Worm (Caenorhabditis elegans) whole organism, young adult: ENCODE results near the gene Y82E9BR.17.
A peak's percentile ranks its signal among the peaks of the same experiment; 100 is the strongest.

Experiments
- B0019.2 ChIP-seq: fragments of 200-800 bp; sonication (Bioruptor generic); conservative IDR thresholded peaks from 2 replicates; pipeline ENCODE4 v1.3.6; 2022; ENCODE audit warnings: missing genetic modification reagents, missing genetic modification characterization, missing compliant biosample characterization
- B0261.1 ChIP-seq: sonication (generic microtip); optimal IDR thresholded peaks from 2 replicates; lab custom pipeline; 2016; ENCODE audit warnings: mild to moderate bottlenecking, missing genetic modification characterization, moderate library complexity, missing compliant biosample characterization
- F10E7.11 ChIP-seq: sonication (generic microtip); optimal IDR thresholded peaks from 2 replicates; lab custom pipeline; 2017; ENCODE audit warnings: mild to moderate bottlenecking, missing genetic modification characterization, moderate library complexity, missing compliant biosample characterization
- F33H1.4 ChIP-seq: fragments of 200-800 bp; sonication (Bioruptor generic); IDR thresholded peaks from 2 replicates; pipeline ENCODE4 v1.3.6; 2022; ENCODE audit warnings: missing genetic modification reagents, missing genetic modification characterization, missing compliant biosample characterization
- F37B4.10 ChIP-seq: fragments of 200-800 bp; sonication (Bioruptor generic); IDR thresholded peaks from 2 replicates; pipeline ENCODE4 v1.3.6; 2022; ENCODE audit warnings: missing genetic modification characterization, missing compliant biosample characterization
- F52B5.7 ChIP-seq: sonication (generic microtip); optimal IDR thresholded peaks from 2 replicates; lab custom pipeline; 2016; ENCODE audit warnings: mild to moderate bottlenecking, missing genetic modification characterization, missing compliant biosample characterization
- F57C9.4 ChIP-seq: sonication (generic microtip); optimal IDR thresholded peaks from 2 replicates; lab custom pipeline; 2017; ENCODE audit warnings: mild to moderate bottlenecking, missing genetic modification characterization, missing compliant biosample characterization
- K11D2.4 ChIP-seq: fragments of 200-800 bp; sonication (Bioruptor generic); IDR thresholded peaks from 2 replicates; pipeline ENCODE4 v1.3.6; 2022; ENCODE audit warnings: missing genetic modification reagents, missing genetic modification characterization, missing compliant biosample characterization
- T07F8.4 ChIP-seq: sonication (generic microtip); optimal IDR thresholded peaks from 2 replicates; lab custom pipeline; 2016; ENCODE audit warnings: mild to moderate bottlenecking, missing genetic modification characterization, moderate library complexity, missing compliant biosample characterization
- aptf-2 ChIP-seq: fragments of 200-800 bp; sonication (Bioruptor generic); conservative IDR thresholded peaks from 2 replicates; pipeline ENCODE4 v1.3.6; 2022; ENCODE audit warnings: missing genetic modification reagents, missing genetic modification characterization, missing compliant biosample characterization
- aptf-3 ChIP-seq: fragments of 200-800 bp; sonication (Bioruptor generic); IDR thresholded peaks from 2 replicates; pipeline ENCODE4 v1.3.6; 2022; ENCODE audit warnings: missing genetic modification characterization, missing compliant biosample characterization
- atf-7 ChIP-seq: sonication (generic microtip); optimal IDR thresholded peaks from 2 replicates; lab custom pipeline; 2017; ENCODE audit warnings: mild to moderate bottlenecking, missing genetic modification characterization, missing compliant biosample characterization
- athp-1 ChIP-seq: sonication (generic microtip); optimal IDR thresholded peaks from 2 replicates; lab custom pipeline; 2017; ENCODE audit warnings: mild to moderate bottlenecking, missing genetic modification characterization, missing compliant biosample characterization
- attf-5 ChIP-seq: fragments of 200-800 bp; sonication (Bioruptor generic); optimal IDR thresholded peaks from 2 replicates; lab custom pipeline; 2018; ENCODE audit warnings: mild to moderate bottlenecking, missing genetic modification characterization, missing compliant biosample characterization
- bed-1 ChIP-seq: fragments of 200-800 bp; sonication (Bioruptor generic); IDR thresholded peaks from 2 replicates; pipeline ENCODE4 v1.3.6; 2022; ENCODE audit warnings: missing genetic modification reagents, missing genetic modification characterization, missing compliant biosample characterization
- bed-2 ChIP-seq: fragments of 200-800 bp; sonication (Bioruptor generic); IDR thresholded peaks from 2 replicates; pipeline ENCODE4 v1.3.6; 2022; ENCODE audit warnings: missing genetic modification reagents, missing genetic modification characterization, missing compliant biosample characterization
- ccch-3 ChIP-seq: fragments of 200-800 bp; sonication (Bioruptor generic); optimal IDR thresholded peaks from 2 replicates; lab custom pipeline; 2018; ENCODE audit warnings: mild to moderate bottlenecking, missing genetic modification characterization, missing compliant biosample characterization
- cebp-2 ChIP-seq: fragments of 200-800 bp; sonication (Bioruptor generic); IDR thresholded peaks from 2 replicates; pipeline ENCODE4 v1.3.6; 2022; ENCODE audit warnings: missing genetic modification characterization, missing compliant biosample characterization
- ceh-27 ChIP-seq: fragments of 200-800 bp; sonication (Bioruptor generic); optimal IDR thresholded peaks from 2 replicates; lab custom pipeline; 2018; ENCODE audit warnings: mild to moderate bottlenecking, missing genetic modification characterization, moderate library complexity, missing compliant biosample characterization
- ceh-79 ChIP-seq: sonication (generic microtip); optimal IDR thresholded peaks from 2 replicates; lab custom pipeline; 2017; ENCODE audit warnings: mild to moderate bottlenecking, missing genetic modification characterization, missing compliant biosample characterization
- ceh-91 ChIP-seq: fragments of 200-800 bp; sonication (Bioruptor generic); IDR thresholded peaks from 2 replicates; pipeline ENCODE4 v1.3.6; 2022; ENCODE audit warnings: missing genetic modification reagents, missing genetic modification characterization, missing compliant biosample characterization
- dox-1 ChIP-seq: fragments of 200-800 bp; sonication (Bioruptor generic); IDR thresholded peaks from 2 replicates; pipeline ENCODE4 v1.3.6; 2022; ENCODE audit warnings: missing genetic modification reagents, missing genetic modification characterization, missing compliant biosample characterization
- dpff-1 ChIP-seq: sonication (generic microtip); optimal IDR thresholded peaks from 2 replicates; lab custom pipeline; 2017; ENCODE audit warnings: mild to moderate bottlenecking, missing genetic modification characterization, missing compliant biosample characterization
- ekl-4 ChIP-seq: fragments of 200-800 bp; sonication (Bioruptor generic); IDR thresholded peaks from 2 replicates; pipeline ENCODE4 v1.3.6; 2022; ENCODE audit warnings: missing genetic modification reagents, missing genetic modification characterization, missing compliant biosample characterization
- ets-4 ChIP-seq: fragments of 200-800 bp; sonication (Bioruptor generic); optimal IDR thresholded peaks from 2 replicates; lab custom pipeline; 2018; ENCODE audit warnings: mild to moderate bottlenecking, missing genetic modification characterization, missing compliant biosample characterization
- hmg-1.2 ChIP-seq: fragments of 200-800 bp; sonication (Bioruptor generic); IDR thresholded peaks from 2 replicates; pipeline ENCODE4 v1.3.6; 2022; ENCODE audit warnings: missing genetic modification reagents, missing genetic modification characterization, missing compliant biosample characterization
- hmg-20 ChIP-seq: fragments of 200-800 bp; sonication (Bioruptor generic); IDR thresholded peaks from 2 replicates; pipeline ENCODE4 v1.3.6; 2022; ENCODE audit warnings: missing genetic modification reagents, missing genetic modification characterization, missing compliant biosample characterization
- lsl-1 ChIP-seq: fragments of 200-800 bp; sonication (Bioruptor generic); optimal IDR thresholded peaks from 2 replicates; lab custom pipeline; 2018; ENCODE audit warnings: mild to moderate bottlenecking, missing genetic modification characterization, moderate library complexity, missing compliant biosample characterization
- lsy-27 ChIP-seq: sonication (generic microtip); optimal IDR thresholded peaks from 2 replicates; lab custom pipeline; 2017; ENCODE audit warnings: missing genetic modification characterization, mild to moderate bottlenecking, missing compliant biosample characterization, antibody characterized with exemption, missing genotype, borderline replicate concordance; ENCODE audit not compliant: insufficient read depth
- madf-8 ChIP-seq: fragments of 200-800 bp; sonication (Bioruptor generic); conservative IDR thresholded peaks from 2 replicates; pipeline ENCODE4 v1.3.6; 2022; ENCODE audit warnings: missing genetic modification reagents, missing genetic modification characterization, missing compliant biosample characterization
- mcd-1 ChIP-seq: fragments of 200-800 bp; sonication (Bioruptor generic); IDR thresholded peaks from 2 replicates; pipeline ENCODE4 v1.3.6; 2022; ENCODE audit warnings: missing genetic modification reagents, missing genetic modification characterization, missing compliant biosample characterization
- mel-28 ChIP-seq: sonication (generic microtip); optimal IDR thresholded peaks from 2 replicates; lab custom pipeline; 2016; ENCODE audit warnings: borderline replicate concordance, mild to moderate bottlenecking, missing genetic modification characterization, missing compliant biosample characterization
- mes-4 ChIP-seq: sonication (generic microtip); optimal IDR thresholded peaks from 2 replicates; lab custom pipeline; 2016; ENCODE audit warnings: missing genotype, missing genetic modification characterization, missing compliant biosample characterization
- mxl-1 ChIP-seq: sonication (generic microtip); optimal IDR thresholded peaks from 2 replicates; lab custom pipeline; 2016; ENCODE audit warnings: missing genetic modification characterization, missing compliant biosample characterization
- nfya-2 ChIP-seq: fragments of 200-800 bp; sonication (Bioruptor generic); IDR thresholded peaks from 2 replicates; pipeline ENCODE4 v1.3.6; 2022; ENCODE audit warnings: missing genetic modification reagents, missing genetic modification characterization, missing compliant biosample characterization
- nhr-179 ChIP-seq: sonication (generic microtip); optimal IDR thresholded peaks from 2 replicates; lab custom pipeline; 2016; ENCODE audit warnings: mild to moderate bottlenecking, missing genetic modification characterization, missing compliant biosample characterization
- pbrm-1 ChIP-seq: fragments of 200-800 bp; sonication (Bioruptor generic); IDR thresholded peaks from 2 replicates; pipeline ENCODE4 v1.3.6; 2022; ENCODE audit warnings: missing genetic modification reagents, missing genetic modification characterization, missing compliant biosample characterization
- pha-4 ChIP-seq: fragments of 150-350 bp; sonication (generic microtip); optimal IDR thresholded peaks from 2 replicates; lab custom pipeline; 2014; ENCODE audit warnings: missing biosample characterization, missing genetic modification reagents, missing genetic modification characterization
- rec-8 ChIP-seq, 2 experiments: sonication (generic microtip); optimal IDR thresholded peaks; 2 replicates each; lab custom pipeline; 2016; ENCODE audit warnings: mild to moderate bottlenecking in 2 of 2, missing genetic modification characterization in 2 of 2, missing genetic modification reagents in 2 of 2, missing genotype in 2 of 2, missing biosample characterization in 1 of 2, missing compliant biosample characterization in 1 of 2, moderate library complexity in 1 of 2
- sdz-38 ChIP-seq: sonication (generic microtip); optimal IDR thresholded peaks from 2 replicates; lab custom pipeline; 2016; ENCODE audit warnings: missing genotype, missing genetic modification characterization, missing compliant biosample characterization
- sea-2 ChIP-seq: fragments of 200-800 bp; sonication (Bioruptor generic); IDR thresholded peaks from 2 replicates; pipeline ENCODE4 v1.3.6; 2022; ENCODE audit warnings: missing genetic modification characterization, missing compliant biosample characterization
- snpc-1.1 ChIP-seq: sonication (generic microtip); optimal IDR thresholded peaks from 2 replicates; lab custom pipeline; 2017; ENCODE audit warnings: missing genetic modification characterization, mild to moderate bottlenecking, missing compliant biosample characterization, antibody characterized with exemption, moderate library complexity, missing genotype, missing genetic modification reagents; ENCODE audit not compliant: insufficient read depth
- sptf-2 ChIP-seq: fragments of 200-800 bp; sonication (Bioruptor generic); optimal IDR thresholded peaks from 2 replicates; lab custom pipeline; 2018; ENCODE audit warnings: mild to moderate bottlenecking, missing genetic modification characterization, missing compliant biosample characterization
- tlf-1 ChIP-seq: fragments of 200-800 bp; sonication (Bioruptor generic); optimal IDR thresholded peaks from 2 replicates; lab custom pipeline; 2018; ENCODE audit warnings: mild to moderate bottlenecking, missing genetic modification characterization, missing compliant biosample characterization
- unc-62 ChIP-seq: fragments of 150-350 bp; optimal IDR thresholded peaks from 2 replicates; lab custom pipeline; 2014; ENCODE audit warnings: missing biosample characterization, missing genetic modification reagents, missing genetic modification characterization
- zfh-2 ChIP-seq: fragments of 200-800 bp; sonication (Bioruptor generic); conservative IDR thresholded peaks from 2 replicates; pipeline ENCODE4 v1.3.6; 2022; ENCODE audit warnings: missing genetic modification reagents, missing genetic modification characterization, missing compliant biosample characterization
- zim-3 ChIP-seq: sonication (generic microtip); optimal IDR thresholded peaks from 2 replicates; lab custom pipeline; 2017; ENCODE audit warnings: mild to moderate bottlenecking, missing genetic modification characterization, moderate library complexity, missing compliant biosample characterization
- ztf-26 ChIP-seq: sonication (generic microtip); optimal IDR thresholded peaks from 2 replicates; lab custom pipeline; 2017; ENCODE audit warnings: missing genetic modification characterization, missing compliant biosample characterization
- ztf-28 ChIP-seq: fragments of 200-800 bp; sonication (Bioruptor generic); IDR thresholded peaks from 2 replicates; pipeline ENCODE4 v1.3.6; 2022; ENCODE audit warnings: missing genetic modification reagents, missing genetic modification characterization, missing compliant biosample characterization

The Y82E9BR.17 gene

ce11 chrIII:1424305-1424704 lies 31.3 kb downstream of the Y82E9BR.17 start (continued):
- TF ChIP-seq atf-7 (peak; percentile 65), dox-1 (GFP tag; lab: Robert Waterston, UW) (peak; percentile 77; the same call in 1 of the 2 replicates), ets-4 (GFP tag; lab: Kevin White, UChicago) (no peak), F33H1.4 (GFP tag; lab: Robert Waterston, UW) (peak; percentile 58), lsy-27 (tag; lab: Kevin White, UChicago) (peak; percentile 76), zfh-2 (GFP tag; lab: Robert Waterston, UW) (peak; percentile 93), bed-1 (GFP tag; lab: Robert Waterston, UW) (0 out of 2 replicates have a peak, but pooled peaks have one; percentile 36), dpff-1 (no peak), nfya-2 (GFP tag; lab: Robert Waterston, UW) (no peak), F37B4.10 (GFP tag; lab: Robert Waterston, UW) (no peak), hmg-1.2 (GFP tag; lab: Robert Waterston, UW) (peak; percentile 100), snpc-1.1 (tag; lab: Kevin White, UChicago) (peak; percentile 28), sea-2 (GFP tag; lab: Robert Waterston, UW) (0 out of 2 replicates have a peak, but pooled peaks have one; percentile 66), attf-5 (GFP tag; lab: Kevin White, UChicago) (peak; percentile 57), athp-1 (tag; lab: Kevin White, UChicago) (peak; percentile 54), F57C9.4 (tag; lab: Kevin White, UChicago) (peak; percentile 13), hmg-20 (peak; percentile 73; the same call in 1 of the 2 replicates), aptf-3 (GFP tag; lab: Robert Waterston, UW) (no peak; the same call in 1 of the 2 replicates), mes-4 (tag; lab: Kevin White, UChicago) (no peak), aptf-2 (no peak; the same call in 1 of the 2 replicates), rec-8 (tag; optimal IDR thresholded peaks at IDR 0.05; lab: Kevin White, UChicago) (peak in 1 of 2 experiments; percentile 35), unc-62 (GFP tag; lab: Kevin White, UChicago) (no peak), ccch-3 (GFP tag; lab: Kevin White, UChicago) (no peak), K11D2.4 (peak; percentile 67), ceh-27 (peak; percentile 82), mxl-1 (tag; lab: Kevin White, UChicago) (peak; percentile 24), F10E7.11 (tag; lab: Kevin White, UChicago) (peak; percentile 59), F52B5.7 (peak; percentile 32), bed-2 (GFP tag; lab: Robert Waterston, UW) (no peak), B0261.1 (tag; lab: Kevin White, UChicago) (peak; percentile 96), sptf-2 (GFP tag; lab: Kevin White, UChicago) (no peak), nhr-179 (tag; lab: Kevin White, UChicago) (no peak), ztf-26 (peak; percentile 67), madf-8 (no peak), B0019.2 (GFP tag; lab: Robert Waterston, UW) (no peak), pha-4 (no peak), ceh-79 (tag; lab: Kevin White, UChicago) (no peak), ekl-4 (no peak; the same call in 1 of the 2 replicates), mcd-1 (GFP tag; lab: Robert Waterston, UW) (peak; percentile 84), T07F8.4 (tag; lab: Kevin White, UChicago) (peak; percentile 32), ztf-28 (GFP tag; lab: Robert Waterston, UW) (0 out of 2 replicates have a peak, but pooled peaks have one; percentile 57), sdz-38 (no peak), ceh-91 (GFP tag; lab: Robert Waterston, UW) (0 out of 2 replicates have a peak, but pooled peaks have one; percentile 10), zim-3 (tag; lab: Kevin White, UChicago) (no peak), lsl-1 (GFP tag; lab: Kevin White, UChicago) (peak; percentile 34), mel-28 (peak; percentile 36), pbrm-1 (GFP tag; lab: Robert Waterston, UW) (peak; percentile 69; the same call in 1 of the 2 replicates), tlf-1 (GFP tag; lab: Kevin White, UChicago) (peak; percentile 9), cebp-2 (0 out of 2 replicates have a peak, but pooled peaks have one; percentile 39)
